Fruit fly (Drosophila melanogaster) whole organism, adult: ENCODE measurements around the gene Rbfox1.

Experiments
- CG11617 ChIP-seq: fragments of 200-800 bp; sonication (Bioruptor generic); optimal IDR thresholded peaks from 2 replicates; lab custom pipeline; 2017; ENCODE audit warnings: mild to moderate bottlenecking, missing biosample characterization, missing genetic modification reagents, missing genetic modification characterization
- CG12768 ChIP-seq: fragments of 200-800 bp; sonication (Bioruptor generic); optimal IDR thresholded peaks from 2 replicates; lab custom pipeline; 2017; ENCODE audit warnings: missing biosample characterization, missing genetic modification characterization, mild to moderate bottlenecking, moderate library complexity, missing genetic modification reagents
- CG14711 ChIP-seq: fragments of 200-800 bp; sonication (Bioruptor generic); optimal IDR thresholded peaks from 2 replicates; lab custom pipeline; 2018; ENCODE audit warnings: missing biosample characterization, mild to moderate bottlenecking, missing genetic modification characterization, moderate library complexity
- CG1620 ChIP-seq: fragments of 200-800 bp; sonication (Bioruptor generic); optimal IDR thresholded peaks from 2 replicates; lab custom pipeline; 2016; ENCODE audit warnings: missing biosample characterization, missing genetic modification characterization
- CG33017 ChIP-seq: fragments of 200-800 bp; sonication (Bioruptor generic); optimal IDR thresholded peaks from 2 replicates; lab custom pipeline; 2018; ENCODE audit warnings: missing biosample characterization, mild to moderate bottlenecking, missing genetic modification characterization, moderate library complexity
- CG5204 ChIP-seq: fragments of 200-800 bp; sonication (Bioruptor generic); optimal IDR thresholded peaks from 2 replicates; lab custom pipeline; 2016; ENCODE audit warnings: missing biosample characterization, missing genetic modification characterization
- CG7045 ChIP-seq: fragments of 200-800 bp; sonication (Bioruptor generic); optimal IDR thresholded peaks from 2 replicates; lab custom pipeline; 2017; ENCODE audit warnings: missing biosample characterization, mild to moderate bottlenecking, missing genetic modification characterization
- CG7101 ChIP-seq: fragments of 200-800 bp; sonication (Bioruptor generic); optimal IDR thresholded peaks from 2 replicates; lab custom pipeline; 2018; ENCODE audit warnings: missing biosample characterization, mild to moderate bottlenecking, missing genetic modification characterization, moderate library complexity
- Clk ChIP-seq: fragments of 200-800 bp; sonication (Bioruptor generic); optimal IDR thresholded peaks from 2 replicates; lab custom pipeline; 2017; ENCODE audit warnings: missing biosample characterization, missing genetic modification characterization
- Crg-1 ChIP-seq: fragments of 200-800 bp; sonication (Bioruptor generic); optimal IDR thresholded peaks from 2 replicates; lab custom pipeline; 2016; ENCODE audit warnings: missing biosample characterization, missing genetic modification characterization
- Hr96 ChIP-seq: fragments of 200-800 bp; sonication (Bioruptor generic); optimal IDR thresholded peaks from 2 replicates; lab custom pipeline; 2016; ENCODE audit warnings: missing biosample characterization, missing genetic modification characterization
- Mnt ChIP-seq: fragments of 200-800 bp; sonication (Bioruptor generic); optimal IDR thresholded peaks from 2 replicates; lab custom pipeline; 2016; ENCODE audit warnings: missing biosample characterization, mild to moderate bottlenecking, missing genetic modification characterization
- bab1 ChIP-seq: fragments of 200-800 bp; sonication (Bioruptor generic); optimal IDR thresholded peaks from 3 replicates; lab custom pipeline; 2019; ENCODE audit warnings: missing biosample characterization, mild to moderate bottlenecking, missing genetic modification characterization, moderate library complexity
- cic ChIP-seq: fragments of 200-800 bp; sonication (Bioruptor generic); optimal IDR thresholded peaks from 2 replicates; lab custom pipeline; 2017; ENCODE audit warnings: missing biosample characterization, mild to moderate bottlenecking, missing genetic modification characterization, moderate library complexity
- cnc ChIP-seq, 2 experiments: fragments of >200 bp; optimal IDR thresholded peaks; 2 replicates each; lab custom pipeline; 2017
- kay ChIP-seq: fragments of 200-800 bp; sonication (Bioruptor generic); peaks from one replicate; lab custom pipeline; 2016; ENCODE audit warnings: missing biosample characterization, missing genetic modification characterization, borderline replicate concordance
- ovo ChIP-seq: fragments of 200-800 bp; sonication (Bioruptor generic); optimal IDR thresholded peaks from 2 replicates; lab custom pipeline; 2016; ENCODE audit warnings: missing biosample characterization, missing genetic modification characterization
- pad ChIP-seq: fragments of 200-800 bp; sonication (Bioruptor generic); optimal IDR thresholded peaks from 3 replicates; lab custom pipeline; 2017; ENCODE audit warnings: missing biosample characterization, missing genetic modification characterization, mild to moderate bottlenecking, moderate library complexity, missing genetic modification reagents
- tj ChIP-seq: fragments of 200-800 bp; sonication (Bioruptor generic); optimal IDR thresholded peaks from 3 replicates; lab custom pipeline; 2017; ENCODE audit warnings: missing biosample characterization, mild to moderate bottlenecking, missing genetic modification characterization, moderate library complexity
- toe ChIP-seq: fragments of 200-800 bp; sonication (Bioruptor generic); optimal IDR thresholded peaks from 2 replicates; lab custom pipeline; 2016; ENCODE audit warnings: missing biosample characterization, missing genetic modification characterization

Rbfox1 gene

dm6 chr3L:10507971-10508370, 26.8 kb downstream of the Rbfox1 start:
- TF ChIP-seq cnc (optimal IDR thresholded peaks at IDR 0.05; lab: Kevin White, UChicago) (no peak), CG12768 (GFP tag; lab: Kevin White, UChicago) (no peak), CG14711 (tag; lab: Kevin White, UChicago) (no peak), CG5204 (GFP tag; lab: Kevin White, UChicago) (no peak), bab1 (GFP tag; lab: Kevin White, UChicago) (no peak), CG7101 (tag; lab: Kevin White, UChicago) (no peak), CG1620 (no peak), CG33017 (tag; lab: Kevin White, UChicago) (no peak), pad (GFP tag; lab: Kevin White, UChicago) (no peak), kay (no peak), cic (GFP tag; lab: Kevin White, UChicago) (no peak), Hr96 (GFP tag; lab: Kevin White, UChicago) (no peak), Clk (GFP tag; lab: Kevin White, UChicago) (no peak), Mnt (GFP tag; lab: Kevin White, UChicago) (no peak), ovo (GFP tag; lab: Kevin White, UChicago) (no peak), tj (GFP tag; lab: Kevin White, UChicago) (no peak)

dm6 chr3L:10513412-10513811, 32.2 kb downstream of the Rbfox1 start:
- TF ChIP-seq tj (GFP tag; lab: Kevin White, UChicago) (no peak), kay (no peak), CG33017 (tag; lab: Kevin White, UChicago) (no peak), CG7045 (GFP tag; lab: Kevin White, UChicago) (no peak), CG7101 (tag; lab: Kevin White, UChicago) (no peak), CG5204 (GFP tag; lab: Kevin White, UChicago) (no peak), CG1620 (no peak), cic (GFP tag; lab: Kevin White, UChicago) (no peak), Crg-1 (GFP tag; lab: Kevin White, UChicago) (no peak), ovo (GFP tag; lab: Kevin White, UChicago) (no peak), cnc (optimal IDR thresholded peaks at IDR 0.05; lab: Kevin White, UChicago) (no peak), toe (GFP tag; lab: Kevin White, UChicago) (no peak)

- TF ChIP-seq CG1620 = no peak
- TF ChIP-seq CG5204 (GFP tag; lab: Kevin White, UChicago) = no peak
- no peak for TF ChIP-seq Clk (GFP tag; lab: Kevin White, UChicago)
- no peak for TF ChIP-seq CG14711 (tag; lab: Kevin White, UChicago)
- TF ChIP-seq cnc (optimal IDR thresholded peaks at IDR 0.05; lab: Kevin White, UChicago) = no peak
- no peak for TF ChIP-seq ovo (GFP tag; lab: Kevin White, UChicago)
- TF ChIP-seq CG33017 (tag; lab: Kevin White, UChicago) = no peak
- no peak for TF ChIP-seq pad (GFP tag; lab: Kevin White, UChicago)
- no peak for TF ChIP-seq CG11617
- no peak for TF ChIP-seq Hr96 (GFP tag; lab: Kevin White, UChicago)
- TF ChIP-seq Crg-1 (GFP tag; lab: Kevin White, UChicago) = no peak
- TF ChIP-seq cic (GFP tag; lab: Kevin White, UChicago) = no peak
- no peak for TF ChIP-seq tj (GFP tag; lab: Kevin White, UChicago)
Measured at dm6 chr3L:10514829-10515228, 33.6 kb downstream of the Rbfox1 start.

- TF ChIP-seq tj (GFP tag; lab: Kevin White, UChicago) = peak; percentile 20
- peak; percentile 55 for TF ChIP-seq kay
- peak; percentile 41 for TF ChIP-seq Mnt (GFP tag; lab: Kevin White, UChicago)
- no peak for TF ChIP-seq Hr96 (GFP tag; lab: Kevin White, UChicago)
- TF ChIP-seq bab1 (GFP tag; lab: Kevin White, UChicago) = peak; percentile 39
- TF ChIP-seq ovo (GFP tag; lab: Kevin White, UChicago) = peak; percentile 19
- TF ChIP-seq CG11617 = peak; percentile 32
- TF ChIP-seq CG1620 = no peak
Measured at dm6 chr3L:10515785-10516706, 34.8 kb downstream of the Rbfox1 start.

- no peak for TF ChIP-seq CG5204 (GFP tag; lab: Kevin White, UChicago)
- TF ChIP-seq Hr96 (GFP tag; lab: Kevin White, UChicago) = no peak
- no peak for TF ChIP-seq CG11617
- TF ChIP-seq CG7045 (GFP tag; lab: Kevin White, UChicago) = no peak
- TF ChIP-seq tj (GFP tag; lab: Kevin White, UChicago) = no peak
- TF ChIP-seq bab1 (GFP tag; lab: Kevin White, UChicago) = no peak
- TF ChIP-seq Mnt (GFP tag; lab: Kevin White, UChicago) = no peak
- no peak for TF ChIP-seq CG1620
- TF ChIP-seq CG12768 (GFP tag; lab: Kevin White, UChicago) = no peak
- TF ChIP-seq kay = no peak
- no peak for TF ChIP-seq toe (GFP tag; lab: Kevin White, UChicago)
Measured at dm6 chr3L:10516707-10517450, 35.7 kb downstream of the Rbfox1 start.
